Worm (Caenorhabditis elegans) whole organism, midembryonic: Measurements from ENCODE around the gene T28C12.15.

Experiments
- T22C8.4 ChIP-seq: fragments of 200-800 bp; sonication (Bioruptor generic); IDR thresholded peaks from 2 replicates; pipeline ENCODE4 v1.3.6; 2022; ENCODE audit warnings: missing genetic modification characterization, missing compliant biosample characterization
- cog-1 ChIP-seq: sonication (generic microtip); optimal IDR thresholded peaks from 2 replicates; lab custom pipeline; 2016; ENCODE audit warnings: missing genetic modification characterization, missing compliant biosample characterization
- flt-1 ChIP-seq: fragments of 200-800 bp; sonication (Bioruptor generic); IDR thresholded peaks from 2 replicates; pipeline ENCODE4 v1.3.6; 2022; ENCODE audit warnings: missing genetic modification characterization, missing compliant biosample characterization
- klf-2 ChIP-seq: fragments of 200-800 bp; sonication (Bioruptor generic); conservative IDR thresholded peaks from 2 replicates; pipeline ENCODE4 v1.3.6; 2022; ENCODE audit warnings: missing genetic modification reagents, missing genetic modification characterization, missing compliant biosample characterization
- med-1 ChIP-seq: sonication (generic microtip); optimal IDR thresholded peaks from 2 replicates; lab custom pipeline; 2017; ENCODE audit warnings: missing genetic modification characterization, mild to moderate bottlenecking, missing compliant biosample characterization, antibody characterized with exemption, missing genetic modification reagents; ENCODE audit not compliant: insufficient read depth
- ref-1 ChIP-seq: fragments of 200-800 bp; sonication (Bioruptor generic); conservative IDR thresholded peaks from 2 replicates; pipeline ENCODE4 v1.3.6; 2022; ENCODE audit warnings: missing genetic modification reagents, missing genetic modification characterization, missing compliant biosample characterization
- tab-1 ChIP-seq: fragments of 200-800 bp; sonication (Bioruptor generic); IDR thresholded peaks from 2 replicates; pipeline ENCODE4 v1.3.6; 2022; ENCODE audit warnings: missing genetic modification characterization, missing compliant biosample characterization
- ztf-23 ChIP-seq: fragments of 200-800 bp; sonication (Bioruptor generic); IDR thresholded peaks from 2 replicates; pipeline ENCODE4 v1.3.6; 2022; ENCODE audit warnings: missing genetic modification reagents, missing genetic modification characterization, missing compliant biosample characterization
- ztf-29 ChIP-seq: fragments of 200-800 bp; sonication (Bioruptor generic); IDR thresholded peaks from 2 replicates; pipeline ENCODE4 v1.3.6; 2022; ENCODE audit warnings: missing genetic modification reagents, missing genetic modification characterization, missing compliant biosample characterization

The T28C12.15 gene

DNA sequence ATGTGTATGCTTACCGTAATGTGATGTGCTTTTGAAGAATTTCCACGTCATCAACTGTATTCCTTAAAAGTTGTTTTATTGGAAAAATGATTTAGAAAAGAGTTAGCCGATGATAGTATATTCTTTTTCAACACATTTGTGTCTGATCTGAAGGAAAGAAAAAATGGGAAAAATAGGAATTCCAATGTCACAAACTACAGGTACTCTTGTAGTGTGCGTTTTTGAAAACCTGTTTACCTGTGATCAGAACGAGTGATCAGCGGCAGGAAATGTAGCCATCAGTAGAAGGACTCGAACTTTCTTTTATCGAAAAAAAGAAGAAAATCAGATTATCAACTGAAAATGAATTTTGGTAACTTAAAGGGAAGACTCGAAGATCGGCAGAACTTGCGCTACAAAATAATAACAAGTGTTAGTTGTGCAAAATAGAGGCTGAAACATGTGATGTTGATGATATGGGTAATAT lies at the start of gene T28C12.15:
T28C12.15 (minus strand) TSS at position 51 of the 466 bp plus-strand sequence.
- TF ChIP-seq flt-1 (GFP tag; lab: Robert Waterston, UW) (no peak), klf-2 (GFP tag; lab: Robert Waterston, UW) (no peak), med-1 (GFP tag; lab: Kevin White, UChicago) (no peak), cog-1 (tag; lab: Kevin White, UChicago) (no peak), tab-1 (GFP tag; lab: Robert Waterston, UW) (no peak), ztf-29 (GFP tag; lab: Robert Waterston, UW) (no peak), ref-1 (GFP tag; lab: Robert Waterston, UW) (no peak), ztf-23 (GFP tag; lab: Robert Waterston, UW) (no peak), T22C8.4 (GFP tag; lab: Robert Waterston, UW) (no peak)

DNA sequence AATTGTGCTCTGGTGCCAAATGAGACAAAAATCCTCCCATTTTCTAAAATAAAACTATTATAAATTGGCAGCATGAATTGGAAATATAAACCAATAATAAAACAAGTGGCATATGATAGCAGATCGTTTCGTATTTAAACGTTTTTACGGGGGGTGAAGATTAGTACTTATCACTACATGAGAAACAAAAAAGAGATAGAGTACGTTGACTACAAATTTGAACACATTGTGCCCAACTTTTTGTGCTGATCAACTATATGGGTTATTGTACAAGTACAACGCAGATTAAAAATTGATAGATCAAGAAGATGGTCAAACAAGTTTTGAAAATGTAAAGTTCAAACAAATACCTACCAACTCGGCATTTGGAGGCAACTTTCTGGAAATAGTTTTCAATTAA lies 46.9 kb upstream of the T28C12.15 start:
- TF ChIP-seq ref-1 (GFP tag; lab: Robert Waterston, UW), result no peak
- TF ChIP-seq ztf-23 (GFP tag; lab: Robert Waterston, UW), result no peak
- no peak for TF ChIP-seq ztf-29 (GFP tag; lab: Robert Waterston, UW)
- no peak for TF ChIP-seq med-1 (GFP tag; lab: Kevin White, UChicago)
- TF ChIP-seq tab-1 (GFP tag; lab: Robert Waterston, UW), result no peak
- no peak for TF ChIP-seq klf-2 (GFP tag; lab: Robert Waterston, UW)
- TF ChIP-seq flt-1 (GFP tag; lab: Robert Waterston, UW), result no peak
- TF ChIP-seq T22C8.4 (GFP tag; lab: Robert Waterston, UW), result no peak
- no peak for TF ChIP-seq cog-1 (tag; lab: Kevin White, UChicago)

DNA sequence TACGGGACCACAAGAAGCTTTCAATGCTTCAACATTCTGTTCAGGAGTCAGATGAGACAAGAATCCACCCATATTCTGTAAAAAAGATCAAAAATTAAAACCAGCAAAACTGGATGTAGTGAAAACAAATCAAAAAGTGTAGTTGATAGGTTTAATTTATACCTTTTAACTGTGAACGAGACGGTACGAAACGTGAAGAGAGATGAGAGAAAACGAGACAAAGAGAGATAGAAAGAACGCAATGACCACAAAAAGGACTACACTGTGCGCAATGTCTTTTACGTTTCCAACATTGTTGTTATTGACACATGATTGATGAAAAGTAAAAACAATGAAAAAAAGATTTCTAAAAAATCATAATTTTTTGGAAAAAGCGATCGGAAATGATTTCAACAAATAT lies 44.0 kb upstream of the T28C12.15 start, which contains the start of gene cest-33:
cest-33 (minus strand) TSS at position 75 of the 400 bp plus-strand sequence.
- no peak for TF ChIP-seq med-1 (GFP tag; lab: Kevin White, UChicago)
- no peak for TF ChIP-seq T22C8.4 (GFP tag; lab: Robert Waterston, UW)
- no peak for TF ChIP-seq flt-1 (GFP tag; lab: Robert Waterston, UW)

DNA sequence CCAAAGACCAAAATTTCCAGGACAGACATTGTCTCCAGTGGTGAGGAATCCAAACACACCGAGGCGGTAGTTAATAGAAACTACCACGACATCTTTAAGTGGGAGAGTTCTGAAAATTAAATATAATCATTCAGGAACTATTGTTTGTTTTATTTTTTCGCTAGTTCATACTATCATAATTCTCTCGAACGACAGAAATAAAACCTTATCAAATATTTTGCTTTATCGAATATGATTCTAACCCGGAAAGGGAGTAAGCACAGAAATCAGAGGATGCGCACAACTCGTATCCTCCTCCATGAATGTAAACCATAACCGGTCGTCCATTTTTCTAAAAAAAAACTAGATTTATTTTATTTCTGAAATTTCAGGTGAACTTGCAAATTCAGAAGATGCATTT lies 43.2 kb upstream of the T28C12.15 start:
- TF ChIP-seq ztf-29 (GFP tag; lab: Robert Waterston, UW) (no peak), ztf-23 (GFP tag; lab: Robert Waterston, UW) (no peak), flt-1 (GFP tag; lab: Robert Waterston, UW) (no peak), cog-1 (tag; lab: Kevin White, UChicago) (no peak), tab-1 (GFP tag; lab: Robert Waterston, UW) (no peak), T22C8.4 (GFP tag; lab: Robert Waterston, UW) (no peak), klf-2 (GFP tag; lab: Robert Waterston, UW) (no peak), ref-1 (GFP tag; lab: Robert Waterston, UW) (no peak), med-1 (GFP tag; lab: Kevin White, UChicago) (no peak)

DNA sequence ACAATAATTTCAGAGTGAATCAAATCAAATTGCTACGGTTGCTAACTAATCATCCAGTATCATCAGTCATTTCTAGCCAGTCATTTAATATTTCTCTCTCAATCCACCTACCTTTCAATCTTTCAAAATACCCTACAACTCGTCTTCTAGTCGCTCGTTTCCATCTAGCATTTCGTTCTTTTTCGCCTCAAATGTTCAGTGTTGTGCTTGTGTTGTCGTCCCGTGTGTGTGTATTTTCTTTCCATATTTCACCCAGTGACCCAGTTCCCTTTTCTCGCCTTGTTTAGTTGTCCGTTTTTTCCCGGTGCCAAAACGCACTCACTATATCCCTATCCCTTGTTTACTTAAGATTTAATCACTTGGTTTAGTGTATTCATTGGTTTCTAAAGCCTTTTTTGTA lies 40.1 kb upstream of the T28C12.15 start:
- TF ChIP-seq ztf-23 (GFP tag; lab: Robert Waterston, UW) (no peak), med-1 (GFP tag; lab: Kevin White, UChicago) (no peak), flt-1 (GFP tag; lab: Robert Waterston, UW) (no peak), ztf-29 (GFP tag; lab: Robert Waterston, UW) (no peak)

DNA sequence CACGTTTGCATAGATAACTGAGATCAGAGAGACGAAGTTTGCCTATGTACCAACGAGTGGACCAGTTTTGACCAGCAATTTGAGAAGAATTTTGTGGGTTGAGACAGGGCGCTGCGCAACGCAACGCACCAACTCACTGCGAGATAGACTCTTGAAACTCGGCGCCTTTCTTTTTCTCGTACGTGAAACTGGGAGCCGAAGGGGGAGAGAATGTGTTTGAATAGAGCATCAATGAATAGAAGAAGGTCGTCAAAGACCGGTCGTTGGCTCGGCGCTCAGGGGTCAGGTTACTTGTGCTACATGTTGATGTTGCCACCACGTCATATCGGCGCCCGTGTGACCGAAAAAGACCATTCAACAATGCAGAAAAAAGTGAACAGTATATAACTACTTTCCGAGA lies 37.9 kb upstream of the T28C12.15 start:
- no peak for TF ChIP-seq ztf-29 (GFP tag; lab: Robert Waterston, UW)

DNA sequence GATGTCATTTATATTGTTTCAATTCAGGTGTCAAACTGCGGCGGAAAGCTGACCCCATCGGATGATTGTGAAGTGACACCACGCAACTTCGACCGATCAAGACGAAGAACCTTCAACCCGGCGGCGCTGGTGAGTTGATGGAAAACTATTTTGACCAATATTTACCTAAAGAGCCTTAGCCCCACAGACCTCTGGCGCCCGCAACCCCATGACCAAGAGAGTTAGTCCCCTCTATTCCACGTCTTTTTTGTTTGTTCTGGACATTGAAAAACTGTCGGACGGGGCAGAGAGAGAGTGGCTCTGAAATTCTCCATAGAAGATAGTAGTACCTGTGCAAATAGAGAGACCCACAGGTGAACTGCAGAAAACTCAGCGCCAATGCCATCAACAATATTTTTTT lies 37.1 kb upstream of the T28C12.15 start:
- no peak for TF ChIP-seq ref-1 (GFP tag; lab: Robert Waterston, UW)
- TF ChIP-seq med-1 (GFP tag; lab: Kevin White, UChicago), result no peak
- no peak for TF ChIP-seq flt-1 (GFP tag; lab: Robert Waterston, UW)
- no peak for TF ChIP-seq ztf-23 (GFP tag; lab: Robert Waterston, UW)
- TF ChIP-seq klf-2 (GFP tag; lab: Robert Waterston, UW), result no peak
- TF ChIP-seq T22C8.4 (GFP tag; lab: Robert Waterston, UW), result no peak
- no peak for TF ChIP-seq cog-1 (tag; lab: Kevin White, UChicago)

DNA sequence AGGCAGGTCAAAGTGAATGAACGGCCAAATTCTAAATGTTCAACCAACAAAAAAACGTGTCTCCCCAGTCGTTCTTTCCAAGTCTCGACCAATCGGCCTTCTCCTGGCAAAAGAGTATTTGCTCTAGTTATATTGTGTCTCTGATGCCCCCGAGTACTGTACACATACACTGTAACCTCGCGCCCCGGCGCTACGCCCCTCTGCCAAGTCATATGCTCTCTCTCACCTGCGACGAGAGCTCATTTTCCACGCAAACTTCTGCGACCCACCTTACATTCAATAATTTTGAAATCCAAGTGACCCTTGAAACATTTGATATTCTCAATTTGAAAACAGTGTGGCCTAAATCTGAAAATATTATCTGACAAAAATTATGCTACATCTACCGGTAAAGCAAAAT lies 35.7 kb upstream of the T28C12.15 start:
- no peak for TF ChIP-seq klf-2 (GFP tag; lab: Robert Waterston, UW)
- TF ChIP-seq ref-1 (GFP tag; lab: Robert Waterston, UW), result no peak
- TF ChIP-seq med-1 (GFP tag; lab: Kevin White, UChicago), result no peak
- TF ChIP-seq ztf-23 (GFP tag; lab: Robert Waterston, UW), result no peak
- TF ChIP-seq cog-1 (tag; lab: Kevin White, UChicago), result no peak
- no peak for TF ChIP-seq ztf-29 (GFP tag; lab: Robert Waterston, UW)
- no peak for TF ChIP-seq tab-1 (GFP tag; lab: Robert Waterston, UW)
- no peak for TF ChIP-seq flt-1 (GFP tag; lab: Robert Waterston, UW)
- TF ChIP-seq T22C8.4 (GFP tag; lab: Robert Waterston, UW), result no peak

DNA sequence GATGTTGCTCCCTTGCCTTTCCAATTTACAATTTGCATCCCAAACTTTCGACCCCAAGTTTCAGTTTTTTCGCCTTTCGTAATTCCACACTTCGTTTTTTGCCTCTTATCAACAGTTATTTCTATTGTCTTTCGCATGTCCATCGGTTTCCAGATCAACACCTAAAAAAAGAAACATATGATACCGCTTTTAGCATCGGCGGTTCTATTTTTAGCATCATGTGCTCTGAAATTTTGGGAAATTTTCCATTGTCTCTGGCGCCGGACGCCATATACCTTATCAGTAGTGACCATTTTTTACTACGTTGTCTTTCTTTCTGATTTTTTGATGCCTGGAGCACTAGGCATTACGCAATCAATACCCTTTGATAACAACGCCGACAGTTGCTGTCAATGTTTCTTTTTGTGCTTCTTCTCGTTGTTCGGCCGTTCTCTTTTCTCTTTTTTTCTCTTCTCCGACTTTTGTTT lies 34.4 kb upstream of the T28C12.15 start, which contains the start of gene bcl-11:
bcl-11 (plus strand) TSS at position 51 of the 467 bp plus-strand sequence.
- TF ChIP-seq cog-1 (tag; lab: Kevin White, UChicago), result no peak

DNA sequence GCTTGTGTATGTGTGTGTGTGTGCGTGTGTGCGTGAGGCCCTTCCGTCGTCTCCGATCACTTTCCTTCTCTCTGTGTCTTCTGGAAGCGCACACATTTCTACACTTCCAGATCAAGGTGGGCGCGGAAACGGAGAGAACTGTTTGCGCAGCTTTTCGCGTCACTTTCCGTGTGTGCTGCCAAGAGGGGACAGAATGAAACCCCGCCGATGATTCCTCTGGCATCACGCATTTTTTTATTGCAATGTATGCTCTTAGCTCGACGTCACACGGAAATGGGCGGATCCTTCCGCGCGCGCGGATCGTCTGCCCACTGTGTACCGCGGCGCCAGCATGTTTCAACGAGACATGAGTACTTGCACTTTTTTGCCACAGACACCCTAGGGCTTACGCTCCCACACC lies 33.8 kb upstream of the T28C12.15 start:
- TF ChIP-seq med-1 (GFP tag; lab: Kevin White, UChicago), result no peak
